Worm (Caenorhabditis elegans): ENCODE results near the gene T22B7.22.

DNA sequence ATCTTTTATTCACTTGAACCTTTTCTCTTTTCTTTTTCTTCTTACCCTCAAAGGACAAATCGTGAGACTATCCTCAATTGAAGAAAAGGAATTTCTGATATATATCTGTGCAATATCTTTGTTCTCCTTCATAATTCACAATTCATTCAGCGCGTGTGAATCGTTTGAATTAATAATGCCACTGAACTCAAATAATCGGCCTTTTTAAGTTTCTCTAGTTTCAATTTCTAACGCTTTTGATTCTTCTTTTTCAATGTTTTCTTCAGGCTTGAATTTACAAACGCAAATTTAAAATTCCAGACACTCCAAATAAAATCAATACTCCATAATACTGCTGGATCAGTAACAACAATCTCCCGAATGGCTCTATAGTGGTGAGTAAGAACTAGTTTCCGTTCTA, 3.8 kb downstream of the T22B7.22 start, which contains the start of gene egl-13:
- no peak for TF ChIP-seq dao-5 (tag; optimal IDR thresholded peaks at IDR 0.05)
- TF ChIP-seq him-1 (tag; optimal IDR thresholded peaks at IDR 0.05), result no peak
- TF ChIP-seq W03F9.2 (tag; optimal IDR thresholded peaks at IDR 0.05), result no peak

All from whole organism, L4/young adult.